Fruit fly (Drosophila melanogaster) whole organism, embryonic: Measurements from ENCODE around the gene CG13622.
A peak's percentile ranks its signal among the peaks of the same experiment; 100 is the strongest.

Experiments
- BEAF-32 ChIP-seq: fragments of 200-800 bp; sonication (Bioruptor generic); optimal IDR thresholded peaks from 3 replicates; lab custom pipeline; 2017; ENCODE audit warnings: missing biosample characterization, missing genetic modification characterization, mild to moderate bottlenecking, moderate library complexity, missing genetic modification reagents
- CG10267 ChIP-seq: fragments of 200-800 bp; sonication (Bioruptor generic); optimal IDR thresholded peaks from 2 replicates; lab custom pipeline; 2018; ENCODE audit warnings: missing biosample characterization, mild to moderate bottlenecking, missing genetic modification characterization, moderate library complexity
- CG11560 ChIP-seq: fragments of 200-800 bp; sonication (Bioruptor generic); IDR thresholded peaks from 3 replicates; pipeline ENCODE4 v1.3.6; 2022; ENCODE audit warnings: missing biosample characterization, missing genetic modification characterization
- CG1233 ChIP-seq: fragments of 200-800 bp; sonication (Bioruptor generic); optimal IDR thresholded peaks from 4 replicates; lab custom pipeline; 2018; ENCODE audit warnings: missing biosample characterization, mild to moderate bottlenecking, missing genetic modification characterization
- CG14050 ChIP-seq: fragments of 200-800 bp; sonication (Bioruptor generic); IDR thresholded peaks from 3 replicates; pipeline ENCODE4 v1.3.6; 2022; ENCODE audit warnings: missing biosample characterization, missing genetic modification characterization
- CG1647 ChIP-seq: fragments of 200-800 bp; sonication (Bioruptor generic); optimal IDR thresholded peaks from 3 replicates; lab custom pipeline; 2016; ENCODE audit warnings: missing biosample characterization, missing genetic modification characterization
- CG17186 ChIP-seq: fragments of 200-800 bp; sonication (Bioruptor generic); optimal IDR thresholded peaks from 3 replicates; lab custom pipeline; 2017; ENCODE audit warnings: missing biosample characterization, missing genetic modification reagents, missing genetic modification characterization
- CG2712 ChIP-seq: fragments of 200-800 bp; optimal IDR thresholded peaks from 3 replicates; lab custom pipeline; 2019; ENCODE audit warnings: missing biosample characterization, mild to moderate bottlenecking, missing genetic modification characterization, moderate library complexity
- CG32767 ChIP-seq: fragments of 200-800 bp; sonication (Bioruptor generic); IDR thresholded peaks from 2 replicates; pipeline ENCODE4 v1.3.6; 2022; ENCODE audit warnings: missing biosample characterization, missing genetic modification characterization
- CG6689 ChIP-seq: fragments of 200-800 bp; sonication (Bioruptor generic); IDR thresholded peaks from 2 replicates; pipeline ENCODE4 v1.3.6; 2022; ENCODE audit warnings: missing biosample characterization, missing genetic modification characterization
- CG9609 ChIP-seq: fragments of 200-800 bp; sonication (Bioruptor generic); optimal IDR thresholded peaks from 3 replicates; lab custom pipeline; 2016; ENCODE audit warnings: missing biosample characterization, missing genetic modification characterization
- Camta ChIP-seq: fragments of 200-800 bp; sonication (Bioruptor generic); optimal IDR thresholded peaks from 2 replicates; lab custom pipeline; 2016; ENCODE audit warnings: missing biosample characterization, missing genetic modification characterization
- D19B ChIP-seq: fragments of 200-800 bp; sonication (Bioruptor generic); optimal IDR thresholded peaks from 2 replicates; lab custom pipeline; 2017; ENCODE audit warnings: missing biosample characterization, mild to moderate bottlenecking, missing genetic modification characterization
- Ets97D ChIP-seq: fragments of 200-800 bp; sonication (Bioruptor generic); optimal IDR thresholded peaks from 3 replicates; lab custom pipeline; 2016; ENCODE audit warnings: missing biosample characterization, missing genetic modification characterization
- GATAe ChIP-seq: fragments of 200-800 bp; sonication (Bioruptor generic); conservative IDR thresholded peaks from 2 replicates; pipeline ENCODE4 v1.3.6; 2022; ENCODE audit warnings: missing biosample characterization, missing genetic modification characterization
- H2.0 ChIP-seq: fragments of 200-800 bp; sonication (Bioruptor generic); IDR thresholded peaks from 2 replicates; pipeline ENCODE4 v1.3.6; 2022; ENCODE audit warnings: missing biosample characterization, missing genetic modification characterization
- Hand ChIP-seq: fragments of 200-800 bp; sonication (Bioruptor generic); optimal IDR thresholded peaks from 2 replicates; lab custom pipeline; 2017; ENCODE audit warnings: mild to moderate bottlenecking, missing biosample characterization, missing genetic modification reagents, missing genetic modification characterization
- HmgD ChIP-seq: fragments of 200-800 bp; sonication (Bioruptor generic); optimal IDR thresholded peaks from 3 replicates; lab custom pipeline; 2016; ENCODE audit warnings: missing biosample characterization, missing genetic modification characterization
- Med ChIP-seq: fragments of 200-800 bp; sonication (Bioruptor generic); peaks from one replicate; lab custom pipeline; 2016; ENCODE audit warnings: missing biosample characterization, missing genetic modification characterization, mild to moderate bottlenecking, inconsistent platforms, moderate library complexity
- Neu2 ChIP-seq: fragments of 200-800 bp; sonication (Bioruptor generic); optimal IDR thresholded peaks from 3 replicates; lab custom pipeline; 2016; ENCODE audit warnings: missing biosample characterization, missing genetic modification characterization, borderline replicate concordance
- Nf-YA ChIP-seq: fragments of 200-800 bp; sonication (Bioruptor generic); IDR thresholded peaks from 2 replicates; pipeline ENCODE4 v1.3.6; 2022; ENCODE audit warnings: missing biosample characterization, missing genetic modification characterization
- Nf-YC ChIP-seq: fragments of 200-800 bp; optimal IDR thresholded peaks from 3 replicates; lab custom pipeline; 2019; ENCODE audit warnings: missing biosample characterization, mild to moderate bottlenecking, missing genetic modification characterization, moderate library complexity
- Oli ChIP-seq: fragments of 200-800 bp; sonication (Bioruptor generic); optimal IDR thresholded peaks from 2 replicates; lab custom pipeline; 2018; ENCODE audit warnings: missing biosample characterization, mild to moderate bottlenecking, missing genetic modification characterization, moderate library complexity
- Rx ChIP-seq: fragments of 200-800 bp; sonication (Bioruptor generic); IDR thresholded peaks from 2 replicates; pipeline ENCODE4 v1.3.6; 2022; ENCODE audit warnings: missing biosample characterization, missing genetic modification characterization
- Scr ChIP-seq: fragments of 200-800 bp; sonication (Bioruptor generic); IDR thresholded peaks from 2 replicates; pipeline ENCODE4 v1.3.6; 2022; ENCODE audit warnings: missing biosample characterization, missing genetic modification characterization; ENCODE audit not compliant: partially characterized antibody
- Stat92E ChIP-seq, 3 experiments: fragments of >200 bp in 2 of 3; fragments of 200-800 bp in 1 of 3; sonication (Bioruptor generic) in 1 of 3; optimal IDR thresholded peaks; 2 replicates each; lab custom pipeline; 2017 to 2019; ENCODE audit warnings: missing biosample characterization in 3 of 3, missing genetic modification characterization in 3 of 3, mild to moderate bottlenecking in 1 of 3, moderate library complexity in 1 of 3
- Xbp1 ChIP-seq: fragments of 200-800 bp; sonication (Bioruptor generic); optimal IDR thresholded peaks from 3 replicates; lab custom pipeline; 2016; ENCODE audit warnings: missing biosample characterization, mild to moderate bottlenecking, missing genetic modification characterization
- ap ChIP-seq: fragments of 200-800 bp; sonication (Bioruptor generic); IDR thresholded peaks from 2 replicates; pipeline ENCODE4 v1.3.6; 2022; ENCODE audit warnings: missing biosample characterization, missing genetic modification characterization
- az2 ChIP-seq: fragments of 200-800 bp; sonication (Bioruptor generic); optimal IDR thresholded peaks from 3 replicates; lab custom pipeline; 2016; ENCODE audit warnings: missing biosample characterization, missing genetic modification characterization
- bab2 ChIP-seq: fragments of 200-800 bp; sonication (Bioruptor generic); optimal IDR thresholded peaks from 2 replicates; lab custom pipeline; 2016; ENCODE audit warnings: missing biosample characterization, missing genetic modification characterization
- br ChIP-seq: fragments of >200 bp; optimal IDR thresholded peaks from 2 replicates; lab custom pipeline; 2017
- croc ChIP-seq: fragments of 200-800 bp; sonication (Bioruptor generic); conservative IDR thresholded peaks from 3 replicates; pipeline ENCODE4 v1.3.6; 2022; ENCODE audit warnings: missing biosample characterization, missing genetic modification characterization
- dmrt99B ChIP-seq: fragments of 200-800 bp; sonication (Bioruptor generic); optimal IDR thresholded peaks from 2 replicates; lab custom pipeline; 2018; ENCODE audit warnings: missing biosample characterization, mild to moderate bottlenecking, missing genetic modification characterization, moderate library complexity
- ftz-f1 ChIP-seq: fragments of 200-800 bp; sonication (Bioruptor generic); optimal IDR thresholded peaks from 2 replicates; lab custom pipeline; 2016; ENCODE audit warnings: missing biosample characterization, missing genetic modification characterization
- gcm ChIP-seq: fragments of 200-800 bp; sonication (Bioruptor generic); optimal IDR thresholded peaks from 2 replicates; lab custom pipeline; 2019; ENCODE audit warnings: missing biosample characterization, mild to moderate bottlenecking, missing genetic modification characterization, moderate library complexity
- gfzf ChIP-seq: fragments of 200-800 bp; sonication (Bioruptor generic); optimal IDR thresholded peaks from 2 replicates; lab custom pipeline; 2016; ENCODE audit warnings: missing biosample characterization, mild to moderate bottlenecking, missing genetic modification characterization, moderate library complexity
- hbn ChIP-seq: fragments of 200-800 bp; sonication (Bioruptor generic); IDR thresholded peaks from 2 replicates; pipeline ENCODE4 v1.3.6; 2022; ENCODE audit warnings: missing biosample characterization, missing genetic modification characterization; ENCODE audit not compliant: partially characterized antibody
- jumu ChIP-seq: fragments of 200-800 bp; sonication (Bioruptor generic); optimal IDR thresholded peaks from 3 replicates; lab custom pipeline; 2016; ENCODE audit warnings: missing biosample characterization, missing genetic modification characterization
- kah ChIP-seq: fragments of 200-800 bp; sonication (Bioruptor generic); optimal IDR thresholded peaks from 2 replicates; lab custom pipeline; 2018; ENCODE audit warnings: missing biosample characterization, mild to moderate bottlenecking, missing genetic modification characterization
- lbe ChIP-seq: fragments of 200-800 bp; sonication (Bioruptor generic); optimal IDR thresholded peaks from 2 replicates; lab custom pipeline; 2016; ENCODE audit warnings: missing biosample characterization, mild to moderate bottlenecking, missing genetic modification characterization
- org-1 ChIP-seq: fragments of 200-800 bp; sonication (Bioruptor generic); optimal IDR thresholded peaks from 2 replicates; lab custom pipeline; 2017; ENCODE audit warnings: missing biosample characterization, missing genetic modification characterization
- phol ChIP-seq: fragments of 200-800 bp; sonication (Bioruptor generic); optimal IDR thresholded peaks from 3 replicates; lab custom pipeline; 2018; ENCODE audit warnings: missing biosample characterization, mild to moderate bottlenecking, missing genetic modification characterization, moderate library complexity
- prd ChIP-seq, 3 experiments: fragments of >200 bp in 2 of 3; fragments of 200-800 bp in 1 of 3; sonication (Bioruptor generic) in 1 of 3; optimal IDR thresholded peaks in 2 of 3; IDR thresholded peaks in 1 of 3; 2 replicates in 2 of 3; 3 replicates in 1 of 3; pipeline versions ENCODE4 v1.3.6 to Lab custom; 2017 to 2022; ENCODE audit warnings: missing biosample characterization in 1 of 3, missing genetic modification characterization in 1 of 3
- pzg ChIP-seq: fragments of 200-800 bp; sonication (Bioruptor generic); optimal IDR thresholded peaks from 3 replicates; lab custom pipeline; 2018; ENCODE audit warnings: missing biosample characterization, mild to moderate bottlenecking, missing genetic modification characterization, moderate library complexity
- repo ChIP-seq: fragments of 200-800 bp; sonication (Bioruptor generic); optimal IDR thresholded peaks from 2 replicates; lab custom pipeline; 2016; ENCODE audit warnings: missing biosample characterization, missing genetic modification characterization
- row ChIP-seq: fragments of 200-800 bp; sonication (Bioruptor generic); IDR thresholded peaks from 3 replicates; pipeline ENCODE4 v1.3.6; 2022; ENCODE audit warnings: missing biosample characterization, missing genetic modification characterization
- run ChIP-seq: fragments of 200-800 bp; sonication (Bioruptor generic); optimal IDR thresholded peaks from 3 replicates; lab custom pipeline; 2018; ENCODE audit warnings: missing biosample characterization, mild to moderate bottlenecking, missing genetic modification characterization
- sc ChIP-seq, 3 experiments: fragments of >200 bp in 2 of 3; fragments of 200-800 bp in 1 of 3; sonication (Bioruptor generic) in 1 of 3; optimal IDR thresholded peaks; 2 replicates in 2 of 3; 3 replicates in 1 of 3; lab custom pipeline; 2017; ENCODE audit warnings: mild to moderate bottlenecking in 1 of 3, missing biosample characterization in 1 of 3, missing genetic modification characterization in 1 of 3, missing genetic modification reagents in 1 of 3
- so ChIP-seq: fragments of 200-800 bp; sonication (Bioruptor generic); IDR thresholded peaks from 3 replicates; pipeline ENCODE4 v1.3.6; 2022; ENCODE audit warnings: missing biosample characterization, missing genetic modification characterization
- sr ChIP-seq: fragments of 200-800 bp; sonication (Bioruptor generic); IDR thresholded peaks from 3 replicates; pipeline ENCODE4 v1.3.6; 2022; ENCODE audit warnings: missing biosample characterization, missing genetic modification characterization
- trh ChIP-seq: fragments of 200-800 bp; sonication (Bioruptor generic); optimal IDR thresholded peaks from 2 replicates; lab custom pipeline; 2016; ENCODE audit warnings: missing biosample characterization, missing genetic modification characterization
- zfh2 ChIP-seq: fragments of 200-800 bp; sonication (Bioruptor generic); optimal IDR thresholded peaks from 2 replicates; lab custom pipeline; 2016; ENCODE audit warnings: missing biosample characterization, missing genetic modification characterization

Gene CG13622

DNA sequence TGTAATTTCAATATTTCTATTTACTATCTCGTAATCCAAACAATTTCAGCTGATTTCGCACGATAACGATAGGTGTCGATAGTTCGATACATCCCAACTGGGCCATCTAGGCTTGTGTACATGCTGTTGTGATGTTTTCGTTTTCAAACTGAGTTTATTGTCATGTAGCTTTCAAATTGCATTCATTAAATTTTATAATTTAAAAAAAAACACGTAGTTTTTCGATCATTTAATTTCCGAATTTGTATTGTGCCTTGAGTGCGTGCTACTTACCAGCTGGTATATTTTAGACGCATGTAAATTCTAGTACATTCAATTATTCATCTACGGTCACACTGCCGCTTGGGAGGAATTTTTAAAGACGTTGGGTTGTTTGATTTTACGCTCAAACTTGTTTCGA is 6.8 kb upstream of the CG13622 start, which contains the start of the genes CG13623 and ana1 (continued):
- TF ChIP-seq Hand (GFP tag; lab: Kevin White, UChicago), result no peak
- no peak for TF ChIP-seq D19B (GFP tag; lab: Kevin White, UChicago)
- TF ChIP-seq trh (GFP tag; lab: Kevin White, UChicago), result no peak
- TF ChIP-seq so (GFP tag; lab: Robert Waterston, UW), result no peak
- no peak for TF ChIP-seq gcm
- no peak for TF ChIP-seq HmgD
- TF ChIP-seq hbn, result peak; percentile 44; the same call in 1 of the 2 replicates
- no peak for TF ChIP-seq sc (optimal IDR thresholded peaks at IDR 0.05; lab: Kevin White, UChicago)
- no peak for TF ChIP-seq sc (GFP tag; optimal IDR thresholded peaks at IDR 0.05; lab: Kevin White, UChicago)
- TF ChIP-seq row (GFP tag; lab: Robert Waterston, UW), result no peak
- no peak for TF ChIP-seq az2
- TF ChIP-seq CG17186 (GFP tag; lab: Kevin White, UChicago), result peak; percentile 89
- TF ChIP-seq lbe (GFP tag; lab: Kevin White, UChicago), result no peak
- TF ChIP-seq CG14050 (GFP tag; lab: Robert Waterston, UW), result no peak
- no peak for TF ChIP-seq zfh2 (GFP tag; lab: Kevin White, UChicago)
- TF ChIP-seq br (lab: Kevin White, UChicago), result no peak
- TF ChIP-seq Ets97D (GFP tag; lab: Kevin White, UChicago), result peak; percentile 54
- TF ChIP-seq CG11560 (tag; lab: Robert Waterston, UW), result no peak
- no peak for TF ChIP-seq ap (GFP tag; lab: Robert Waterston, UW)
- no peak for TF ChIP-seq phol (tag; lab: Kevin White, UChicago)
- peak in 1 of 3 experiments; percentile 21 for TF ChIP-seq Stat92E (GFP tag; optimal IDR thresholded peaks at IDR 0.05; lab: Kevin White, UChicago)
- peak; percentile 49 for TF ChIP-seq CG10267 (tag; lab: Kevin White, UChicago)
- no peak for TF ChIP-seq dmrt99B
- TF ChIP-seq bab2 (GFP tag; lab: Kevin White, UChicago), result no peak
- TF ChIP-seq kah, result no peak
- TF ChIP-seq Oli (tag; lab: Kevin White, UChicago), result no peak
- no peak for TF ChIP-seq CG6689 (GFP tag; lab: Robert Waterston, UW)
- TF ChIP-seq CG9609 (GFP tag; lab: Kevin White, UChicago), result no peak
- TF ChIP-seq gfzf (GFP tag; lab: Kevin White, UChicago), result peak; percentile 87
- no peak for TF ChIP-seq Xbp1
- TF ChIP-seq org-1 (GFP tag; lab: Kevin White, UChicago), result no peak
- TF ChIP-seq CG1233, result no peak
- TF ChIP-seq Camta (GFP tag; lab: Kevin White, UChicago), result no peak
- peak; percentile 66 for TF ChIP-seq Scr
- TF ChIP-seq jumu, result no peak
- TF ChIP-seq croc (GFP tag; lab: Robert Waterston, UW), result no peak
- no peak for TF ChIP-seq CG1647 (GFP tag; lab: Kevin White, UChicago)
- no peak for TF ChIP-seq GATAe (GFP tag; lab: Robert Waterston, UW)
- peak; percentile 55 for TF ChIP-seq Med
- TF ChIP-seq Nf-YA (GFP tag; lab: Robert Waterston, UW), result no peak
- TF ChIP-seq CG32767 (GFP tag; lab: Robert Waterston, UW), result no peak

- TF ChIP-seq BEAF-32 (GFP tag; lab: Kevin White, UChicago) (peak; percentile 36), repo (GFP tag; lab: Kevin White, UChicago) (no peak), ftz-f1 (GFP tag; lab: Kevin White, UChicago) (peak; percentile 5), Neu2 (GFP tag; lab: Kevin White, UChicago) (no peak), Xbp1 (no peak), Nf-YC (tag; lab: Kevin White, UChicago) (no peak), pzg (GFP tag; lab: Kevin White, UChicago) (peak; percentile 66), Scr (peak; percentile 37; the same call in 1 of the 2 replicates), Rx (GFP tag; lab: Robert Waterston, UW) (no peak), CG2712 (no peak), prd (optimal IDR thresholded peaks at IDR 0.05; lab: Kevin White, UChicago) (no peak), prd (GFP tag; IDR thresholded peaks at IDR 0.05; lab: Robert Waterston, UW) (no peak), run (tag; lab: Kevin White, UChicago) (no peak), H2.0 (no peak), sr (GFP tag; lab: Robert Waterston, UW) (no peak)
Measured at dm6 chr3R:24527845-24528244, 4.4 kb upstream of the CG13622 start, which contains the start of gene CG6607. CG6607 (plus strand) TSS chr3R:24528047.
